Worm (Caenorhabditis elegans): Measurements from ENCODE around the gene col-157.
A peak's percentile ranks its signal among the peaks of the same experiment; 100 is the strongest.

Gene col-157

DNA sequence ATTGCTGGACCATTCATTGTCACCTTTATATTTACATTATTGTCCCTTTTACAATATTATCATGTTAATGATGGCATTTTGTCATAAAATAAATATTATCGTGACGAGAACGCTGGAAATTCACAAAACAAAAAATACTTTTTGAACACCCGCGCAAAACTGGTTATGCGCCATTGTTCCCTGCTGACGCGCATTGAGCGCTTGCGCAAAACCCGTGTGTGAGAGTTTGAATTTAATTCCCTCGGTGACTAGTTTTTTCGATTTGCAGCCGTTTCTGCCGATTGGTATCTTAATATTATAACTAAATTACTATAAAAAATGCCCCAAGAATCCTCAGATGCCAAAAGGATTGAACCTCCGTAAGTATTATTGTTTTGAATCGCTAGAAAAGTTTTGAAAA lies 37.6 kb downstream of the col-157 start, which contains the start of gene pafo-1 (continued):
- TF ChIP-seq aptf-2 (GFP tag; conservative IDR thresholded peaks at IDR 0.05): no peak
- peak; percentile 30 for TF ChIP-seq F23B12.7 (tag; optimal IDR thresholded peaks at IDR 0.05; ENCODE audit: insufficient read depth)
- TF ChIP-seq him-1 (tag; optimal IDR thresholded peaks at IDR 0.05): peak; percentile 56
- peak; percentile 85 for TF ChIP-seq repo-1 (tag; optimal IDR thresholded peaks at IDR 0.05)
- peak; percentile 45 for TF ChIP-seq F22D6.2 (tag; optimal IDR thresholded peaks at IDR 0.05)
- peak; percentile 91 for TF ChIP-seq pbrm-1 (GFP tag; IDR thresholded peaks at IDR 0.05)
- no peak for TF ChIP-seq ztf-3 (GFP tag; optimal IDR thresholded peaks at IDR 0.05)
- no peak for TF ChIP-seq hlh-12 (tag; optimal IDR thresholded peaks at IDR 0.05)
- TF ChIP-seq lin-26 (GFP tag; IDR thresholded peaks at IDR 0.05): no peak
- TF ChIP-seq ztf-18 (tag; optimal IDR thresholded peaks at IDR 0.05): peak; percentile 99
- TF ChIP-seq Y56A3A.18 (GFP tag; IDR thresholded peaks at IDR 0.05): peak; percentile 82; the same call in 1 of the 2 replicates
- no peak for TF ChIP-seq fkh-3 (tag; optimal IDR thresholded peaks at IDR 0.05)
- peak; percentile 41 for TF ChIP-seq snpc-4 (GFP tag; optimal IDR thresholded peaks at IDR 0.05)
- peak; percentile 40 to 85 (median 67) for TF ChIP-seq snpc-4 (tag; optimal IDR thresholded peaks at IDR 0.05)
- TF ChIP-seq lin-54 (GFP tag; optimal IDR thresholded peaks at IDR 0.05): peak; percentile 100
- TF ChIP-seq T26A5.8 (tag; optimal IDR thresholded peaks at IDR 0.05): no peak

DNA sequence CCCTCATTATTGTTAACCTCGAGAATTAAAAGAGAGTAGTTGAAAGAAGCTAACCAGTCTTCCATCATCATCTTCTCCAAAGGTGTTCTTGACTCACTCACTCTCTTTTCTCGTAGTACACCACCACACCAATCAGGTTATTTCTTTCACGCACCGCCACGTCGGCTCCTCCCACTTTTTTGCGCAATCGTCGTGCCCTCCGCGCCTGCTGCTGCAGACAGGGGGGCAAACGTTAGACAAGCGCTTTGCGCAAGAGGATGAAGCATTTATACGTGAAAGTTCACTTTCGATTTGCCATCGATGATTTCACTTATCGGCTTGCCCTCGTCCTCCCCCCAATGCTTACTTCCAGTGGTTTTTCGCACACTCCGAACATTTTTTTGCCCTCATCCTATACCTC lies 41.5 kb downstream of the col-157 start:
- no peak for TF ChIP-seq attf-5 (GFP tag; optimal IDR thresholded peaks at IDR 0.05)
- TF ChIP-seq zfh-2 (GFP tag; conservative IDR thresholded peaks at IDR 0.05): peak; percentile 69

DNA sequence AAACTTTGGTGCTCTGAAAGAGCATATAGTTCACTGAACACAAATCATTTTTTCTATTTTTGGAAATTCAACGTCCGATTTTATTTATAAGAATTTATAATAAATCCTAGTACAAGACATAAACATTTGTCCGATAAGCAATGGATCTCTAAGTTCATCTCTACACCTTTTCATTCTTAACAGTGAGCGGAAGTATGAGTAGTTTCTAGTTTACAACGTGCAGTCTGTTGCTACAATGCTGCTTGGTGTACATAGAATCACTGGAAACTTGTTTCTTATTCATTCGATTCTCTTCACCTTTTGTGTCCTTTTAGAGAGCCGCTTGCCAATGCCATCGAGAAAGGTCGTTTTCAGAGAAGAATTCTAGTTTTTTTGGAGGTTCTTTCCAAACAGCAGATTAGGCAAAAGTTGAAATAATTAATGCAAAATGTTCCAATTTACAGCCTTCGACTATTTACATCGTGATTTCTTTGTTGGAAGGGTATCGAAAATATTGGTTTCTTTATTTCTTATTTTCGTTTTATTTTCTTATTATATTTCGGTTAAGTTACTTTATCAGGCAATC lies 43.2 kb downstream of the col-157 start:
- no peak for TF ChIP-seq lin-35 (GFP tag; optimal IDR thresholded peaks at IDR 0.05)
- no peak for TF ChIP-seq nhr-179 (tag; optimal IDR thresholded peaks at IDR 0.05)
- TF ChIP-seq let-607 (tag; optimal IDR thresholded peaks at IDR 0.05): no peak
- TF ChIP-seq ZK185.1 (tag; optimal IDR thresholded peaks at IDR 0.05; ENCODE audit: poor library complexity, severe bottlenecking): no peak
- TF ChIP-seq lin-26 (GFP tag; IDR thresholded peaks at IDR 0.05): no peak
- no peak for TF ChIP-seq rpc-1 (optimal IDR thresholded peaks at IDR 0.05)
- TF ChIP-seq rpc-1 (tag; optimal IDR thresholded peaks at IDR 0.05): no peak
- no peak for TF ChIP-seq egl-44 (GFP tag; IDR thresholded peaks at IDR 0.05)
- no peak for TF ChIP-seq C06A6.2 (GFP tag; conservative IDR thresholded peaks at IDR 0.05)
- no peak for TF ChIP-seq K11D2.4 (GFP tag; IDR thresholded peaks at IDR 0.05)
- no peak for TF ChIP-seq lir-1 (GFP tag; conservative IDR thresholded peaks at IDR 0.05)
- TF ChIP-seq akir-1 (GFP tag; optimal IDR thresholded peaks at IDR 0.05): no peak
- no peak for TF ChIP-seq ceh-40 (GFP tag; IDR thresholded peaks at IDR 0.05)
- TF ChIP-seq sdz-38 (tag; optimal IDR thresholded peaks at IDR 0.05): no peak
- TF ChIP-seq sea-2 (GFP tag; IDR thresholded peaks at IDR 0.05): no peak

DNA sequence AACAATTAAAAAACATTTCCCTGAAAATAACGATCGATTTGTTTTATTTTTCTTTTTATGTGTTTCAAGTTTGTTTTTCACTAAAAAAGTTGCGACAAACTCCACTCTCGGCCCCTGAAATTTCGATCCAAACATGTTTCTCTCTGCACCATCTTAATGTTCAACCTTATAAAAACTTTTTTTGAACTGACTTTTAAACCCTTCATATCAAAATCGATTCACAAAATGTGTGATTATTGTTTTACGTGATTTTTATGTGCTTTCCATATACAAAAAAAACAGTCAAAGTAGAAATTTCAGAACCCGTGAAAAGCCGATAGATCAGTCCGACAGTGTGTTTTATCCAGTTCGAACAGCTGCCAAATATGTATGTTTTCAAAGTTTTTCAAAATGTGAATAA lies 43.7 kb downstream of the col-157 start, which contains the start of gene ccch-1:
TSS of gene ccch-1 (plus strand) at position 301 of the 400 bp plus-strand sequence.
- no peak for TF ChIP-seq attf-3 (GFP tag; conservative IDR thresholded peaks at IDR 0.05)

All from whole organism, young adult.